Worm (Caenorhabditis elegans): ENCODE data around the gene dnj-16.
A peak's percentile ranks its signal among the peaks of the same experiment; 100 is the strongest.

dnj-16 gene

DNA sequence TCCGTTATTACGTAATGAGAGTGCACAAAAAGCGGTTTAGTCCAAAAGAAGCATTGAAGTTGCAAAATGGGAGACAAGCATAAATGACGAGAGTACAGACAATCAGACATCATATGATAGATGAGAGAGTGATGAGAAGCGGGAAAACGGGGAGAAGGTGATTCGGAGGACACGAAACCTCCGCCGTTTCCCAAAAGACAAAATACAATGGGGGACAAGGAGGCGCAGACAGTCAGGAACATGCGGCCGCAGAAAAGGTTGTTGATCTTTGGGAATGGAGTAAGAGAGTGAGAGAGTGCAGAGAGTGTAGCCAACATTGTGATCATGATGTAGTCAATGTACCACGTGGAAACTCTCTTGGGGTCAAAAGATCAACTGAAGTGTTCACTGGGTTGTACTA, 46.7 kb downstream of the dnj-16 start (continued):
- TF ChIP-seq nhr-71 (tag; optimal IDR thresholded peaks at IDR 0.05) (peak; percentile 98), nhr-84 (tag; optimal IDR thresholded peaks at IDR 0.05) (no peak)

DNA sequence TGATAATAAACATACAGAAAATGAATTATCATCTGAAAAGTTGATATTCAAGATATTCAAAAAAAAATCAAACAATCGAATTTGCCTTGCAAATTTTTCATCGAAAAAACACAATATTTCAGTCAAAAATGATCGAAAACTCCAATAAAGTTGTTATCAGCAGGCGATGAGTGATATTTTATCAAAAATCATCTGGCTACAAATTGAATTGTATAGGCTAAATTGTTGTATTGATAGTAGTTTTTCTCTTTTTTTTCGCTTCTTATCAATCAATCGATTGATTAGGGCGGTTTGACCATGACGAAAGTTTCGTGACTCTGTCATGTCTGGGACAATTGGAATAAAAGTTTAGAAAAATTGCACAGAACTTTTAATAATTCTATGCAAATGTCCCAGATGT, 49.2 kb downstream of the dnj-16 start:
- no peak for TF ChIP-seq nhr-237 (tag; optimal IDR thresholded peaks at IDR 0.05)
- TF ChIP-seq blmp-1 (tag; optimal IDR thresholded peaks at IDR 0.05): no peak
- no peak for TF ChIP-seq zip-4 (GFP tag; optimal IDR thresholded peaks at IDR 0.05)
- TF ChIP-seq nhr-20 (tag; optimal IDR thresholded peaks at IDR 0.05): peak; percentile 76
- TF ChIP-seq lin-35 (GFP tag; optimal IDR thresholded peaks at IDR 0.05): peak in 1 of 2 experiments; percentile 13
- no peak for TF ChIP-seq xbp-1 (tag; optimal IDR thresholded peaks at IDR 0.05)
- peak in 1 of 2 experiments; percentile 3 for TF ChIP-seq lsy-2 (tag; optimal IDR thresholded peaks at IDR 0.05)
- TF ChIP-seq elt-3 (tag; optimal IDR thresholded peaks at IDR 0.05): peak in 3 of 6 experiments; percentile 10 to 51 (median 27)
- TF ChIP-seq lir-3 (tag; optimal IDR thresholded peaks at IDR 0.05; ENCODE audit: poor library complexity): no peak
- no peak for TF ChIP-seq nhr-19 (GFP tag; conservative IDR thresholded peaks at IDR 0.05)
- TF ChIP-seq zag-1 (tag; optimal IDR thresholded peaks at IDR 0.05): no peak
- no peak for TF ChIP-seq alr-1 (tag; optimal IDR thresholded peaks at IDR 0.05; ENCODE audit: borderline replicate concordance)
- no peak for TF ChIP-seq mef-2 (tag; optimal IDR thresholded peaks at IDR 0.05)
- TF ChIP-seq unc-62 (GFP tag; optimal IDR thresholded peaks at IDR 0.05): no peak
- peak; percentile 87 for TF ChIP-seq elt-2 (tag; optimal IDR thresholded peaks at IDR 0.05)
- TF ChIP-seq nhr-77 (tag; optimal IDR thresholded peaks at IDR 0.05): no peak
- TF ChIP-seq efl-1 (optimal IDR thresholded peaks at IDR 0.05): no peak
- TF ChIP-seq efl-1 (GFP tag; optimal IDR thresholded peaks at IDR 0.05 in 1 of 2): peak in 1 of 2 experiments; percentile 90
- no peak for TF ChIP-seq swsn-7 (tag; optimal IDR thresholded peaks at IDR 0.05)

DNA sequence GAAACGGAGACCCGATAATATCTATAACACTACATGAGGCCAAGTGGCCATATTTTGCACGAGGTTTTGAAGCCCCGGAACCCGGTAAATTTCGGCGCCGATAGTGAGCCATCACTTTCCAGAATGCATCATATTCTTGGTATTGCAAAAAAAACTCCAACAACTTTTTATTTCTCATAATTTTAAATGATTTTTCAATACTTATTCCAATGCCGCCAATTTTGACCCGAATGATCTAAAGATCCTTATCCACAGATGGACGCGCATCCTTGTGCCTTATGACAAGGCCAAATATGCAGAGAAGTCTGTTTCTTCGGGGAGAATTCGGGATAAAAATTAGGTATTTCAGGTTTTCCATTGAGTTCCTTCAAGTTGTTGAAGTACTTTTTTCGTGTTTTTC, 50.2 kb downstream of the dnj-16 start:
- TF ChIP-seq ceh-63 (GFP tag; optimal IDR thresholded peaks at IDR 0.05) (no peak), nhr-85 (tag) (peak; percentile 86), nhr-20 (tag; optimal IDR thresholded peaks at IDR 0.05) (peak; percentile 49), pax-3 (tag; optimal IDR thresholded peaks at IDR 0.05) (no peak)

DNA sequence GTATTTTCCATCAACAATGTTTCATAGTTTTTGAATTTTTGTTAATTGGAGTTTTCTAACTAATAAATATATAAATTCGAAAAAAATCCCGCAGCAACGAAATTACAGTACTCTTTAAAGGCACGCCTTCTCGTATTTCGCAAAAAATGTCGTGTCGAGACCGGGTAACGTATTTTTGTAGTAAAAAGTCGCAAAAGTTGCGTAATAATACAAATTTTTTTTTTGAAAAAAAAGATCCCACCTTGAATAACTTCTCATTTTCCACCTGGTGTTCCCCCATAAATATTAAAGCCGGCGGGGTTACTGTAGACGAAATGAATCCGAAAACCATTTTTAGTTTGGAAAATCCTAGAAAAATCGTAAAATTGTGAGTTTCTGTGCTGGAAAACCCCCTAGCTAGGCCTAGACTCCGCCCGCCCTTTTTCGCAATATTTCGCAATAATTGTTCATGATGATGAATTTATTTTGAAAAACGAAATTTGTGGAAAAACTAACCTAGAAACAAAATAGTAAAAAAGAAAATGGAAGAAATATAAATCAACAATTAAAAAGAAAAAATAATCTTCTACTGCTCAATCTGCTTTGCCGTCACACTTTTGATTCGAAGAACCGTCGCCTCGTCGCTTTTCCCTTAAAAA, 51.4 kb downstream of the dnj-16 start, which contains the start of gene F43C1.7:
TSS of gene F43C1.7 (minus strand) at position 351 of the 638 bp plus-strand sequence.
- TF ChIP-seq skn-1 (tag; optimal IDR thresholded peaks at IDR 0.05): peak; percentile 66
- peak; percentile 30 for TF ChIP-seq zip-4 (GFP tag; optimal IDR thresholded peaks at IDR 0.05)
- TF ChIP-seq ceh-8 (GFP tag; optimal IDR thresholded peaks at IDR 0.05): no peak
- no peak for TF ChIP-seq Y116A8C.19 (tag; optimal IDR thresholded peaks at IDR 0.05; ENCODE audit: borderline replicate concordance)
- no peak for TF ChIP-seq ama-1 (optimal IDR thresholded peaks at IDR 0.05)
